Worm (Caenorhabditis elegans) whole organism, early embryonic: ENCODE measurements around the gene spig-9.

Experiments
- B0310.2 ChIP-seq: sonication (generic microtip); optimal IDR thresholded peaks from 2 replicates; lab custom pipeline; 2016; ENCODE audit warnings: mild to moderate bottlenecking, missing genetic modification characterization, missing compliant biosample characterization
- F13C5.2 ChIP-seq: sonication (generic microtip); optimal IDR thresholded peaks from 2 replicates; lab custom pipeline; 2017; ENCODE audit warnings: mild to moderate bottlenecking, missing genetic modification characterization, inconsistent platforms, missing compliant biosample characterization
- aly-1 ChIP-seq: sonication (generic microtip); optimal IDR thresholded peaks from 2 replicates; lab custom pipeline; 2016; ENCODE audit warnings: missing genetic modification characterization, missing compliant biosample characterization
- ama-1 ChIP-seq: fragments of 150-350 bp; optimal IDR thresholded peaks from 2 replicates; lab custom pipeline; 2014
- ceh-13 ChIP-seq: fragments of 200-800 bp; sonication (Bioruptor generic); optimal IDR thresholded peaks from 2 replicates; lab custom pipeline; 2018; ENCODE audit warnings: mild to moderate bottlenecking, missing genetic modification characterization, missing compliant biosample characterization
- ceh-36 ChIP-seq: sonication (generic microtip); optimal IDR thresholded peaks from 2 replicates; lab custom pipeline; 2016; ENCODE audit warnings: missing genetic modification characterization, inconsistent platforms, missing compliant biosample characterization
- ets-7 ChIP-seq: sonication (generic microtip); optimal IDR thresholded peaks from 2 replicates; lab custom pipeline; 2016; ENCODE audit warnings: missing genotype, missing genetic modification characterization, missing compliant biosample characterization
- flt-1 ChIP-seq: fragments of 200-800 bp; sonication (Bioruptor generic); IDR thresholded peaks from 2 replicates; pipeline ENCODE4 v1.3.6; 2022; ENCODE audit warnings: missing genetic modification characterization, missing compliant biosample characterization
- hmbx-1 ChIP-seq: sonication (generic microtip); optimal IDR thresholded peaks from 2 replicates; lab custom pipeline; 2016; ENCODE audit warnings: mild to moderate bottlenecking, missing genetic modification characterization, missing compliant biosample characterization
- hmg-4 ChIP-seq: fragments of 200-800 bp; sonication (Bioruptor generic); optimal IDR thresholded peaks from 2 replicates; lab custom pipeline; 2018; ENCODE audit warnings: mild to moderate bottlenecking, missing genetic modification characterization, missing compliant biosample characterization
- hnd-1 ChIP-seq: sonication (generic microtip); optimal IDR thresholded peaks from 2 replicates; lab custom pipeline; 2016; ENCODE audit warnings: missing genetic modification characterization, missing compliant biosample characterization
- pes-1 ChIP-seq: fragments of 200-800 bp; sonication (Bioruptor generic); IDR thresholded peaks from 2 replicates; pipeline ENCODE4 v1.3.6; 2022; ENCODE audit warnings: missing genetic modification reagents, missing genetic modification characterization, missing compliant biosample characterization
- scrt-1 ChIP-seq: fragments of 200-800 bp; sonication (Bioruptor generic); IDR thresholded peaks from 2 replicates; pipeline ENCODE4 v1.3.6; 2022; ENCODE audit warnings: missing genetic modification characterization, missing compliant biosample characterization
- sea-1 ChIP-seq: fragments of 200-800 bp; sonication (Bioruptor generic); conservative IDR thresholded peaks from 2 replicates; pipeline ENCODE4 v1.3.6; 2022; ENCODE audit warnings: missing genetic modification characterization, missing compliant biosample characterization
- tbx-11 ChIP-seq: fragments of 200-800 bp; sonication (Bioruptor generic); IDR thresholded peaks from 2 replicates; pipeline ENCODE4 v1.3.6; 2022; ENCODE audit warnings: missing genetic modification characterization, missing compliant biosample characterization
- tbx-37 ChIP-seq: fragments of 200-800 bp; sonication (Bioruptor generic); conservative IDR thresholded peaks from 2 replicates; pipeline ENCODE4 v1.3.6; 2022; ENCODE audit warnings: missing genetic modification reagents, missing genetic modification characterization, missing compliant biosample characterization
- tra-4 ChIP-seq: sonication (generic microtip); optimal IDR thresholded peaks from 2 replicates; lab custom pipeline; 2017; ENCODE audit warnings: missing genetic modification characterization, missing compliant biosample characterization

The spig-9 gene

DNA sequence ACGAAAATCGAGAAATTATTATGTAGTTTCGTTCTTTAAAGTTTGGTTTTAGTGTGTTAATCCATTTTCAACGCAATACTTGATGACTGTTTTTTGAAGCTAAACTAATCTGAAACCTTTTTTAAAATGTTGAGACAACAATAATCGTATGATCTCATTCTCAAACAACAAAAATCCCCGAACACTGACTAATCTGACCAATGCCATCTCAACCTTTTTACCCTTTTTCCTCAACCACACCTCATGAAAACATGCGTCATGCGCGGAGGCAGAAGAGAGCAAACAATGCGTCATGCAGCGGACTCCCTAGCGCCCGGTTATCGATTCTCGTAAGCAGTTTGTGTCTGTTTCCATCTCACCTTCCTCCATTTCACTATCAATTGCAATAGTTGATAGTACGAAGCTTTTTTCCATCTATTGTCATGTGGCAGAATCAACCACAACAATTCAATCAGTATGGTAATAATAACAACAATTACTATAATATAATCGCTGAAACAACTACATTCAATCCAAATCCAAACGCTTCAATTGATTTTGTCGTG lies 39.9 kb downstream of the spig-9 start, which contains the start of gene C50B8.4:
C50B8.4 (plus strand) TSS at position 299 of the 545 bp plus-strand sequence.
- TF ChIP-seq hmbx-1 (tag; lab: Kevin White, UChicago) (no peak), ceh-36 (tag; lab: Kevin White, UChicago) (no peak), flt-1 (no peak), ets-7 (tag; lab: Kevin White, UChicago) (no peak), hmg-4 (GFP tag; lab: Kevin White, UChicago) (no peak), tra-4 (tag; lab: Kevin White, UChicago) (no peak)

- TF ChIP-seq pes-1 (GFP tag; lab: Robert Waterston, UW) (no peak), hmbx-1 (tag; lab: Kevin White, UChicago) (no peak), hmg-4 (GFP tag; lab: Kevin White, UChicago) (no peak), tra-4 (tag; lab: Kevin White, UChicago) (no peak), ceh-36 (tag; lab: Kevin White, UChicago) (no peak), F13C5.2 (tag; lab: Kevin White, UChicago) (no peak), hnd-1 (tag; lab: Kevin White, UChicago) (no peak), sea-1 (GFP tag; lab: Robert Waterston, UW) (no peak), tbx-11 (no peak), tbx-37 (no peak), ets-7 (tag; lab: Kevin White, UChicago) (no peak), ama-1 (lab: Kevin White, UChicago) (no peak), B0310.2 (tag; lab: Kevin White, UChicago) (no peak)
These were observed 43.1 kb downstream of the spig-9 start, which contains the start of the genes nuaf-1 and bir-2 for ce11 chrV:13568533-13568932. TSS of gene nuaf-1 (minus strand) at chrV:13568630. TSS of gene bir-2 (plus strand) at chrV:13568850.

ce11 chrV:13566967-13567366 lies 44.7 kb downstream of the spig-9 start:
- TF ChIP-seq hnd-1 (tag; lab: Kevin White, UChicago) = no peak
- no peak for TF ChIP-seq ceh-36 (tag; lab: Kevin White, UChicago)
- no peak for TF ChIP-seq sea-1 (GFP tag; lab: Robert Waterston, UW)

ce11 chrV:13565781-13566180 lies 45.9 kb downstream of the spig-9 start, which contains the start of gene slrp-1:
TSS of gene slrp-1 (plus strand) at chrV:13565863.
- TF ChIP-seq tra-4 (tag; lab: Kevin White, UChicago) (no peak), sea-1 (GFP tag; lab: Robert Waterston, UW) (no peak), tbx-11 (no peak), ama-1 (lab: Kevin White, UChicago) (no peak), hmbx-1 (tag; lab: Kevin White, UChicago) (no peak), B0310.2 (tag; lab: Kevin White, UChicago) (no peak), pes-1 (GFP tag; lab: Robert Waterston, UW) (no peak), tbx-37 (no peak), scrt-1 (no peak), hnd-1 (tag; lab: Kevin White, UChicago) (no peak), hmg-4 (GFP tag; lab: Kevin White, UChicago) (no peak), ceh-13 (no peak)

- TF ChIP-seq ets-7 (tag; lab: Kevin White, UChicago) (no peak), hmg-4 (GFP tag; lab: Kevin White, UChicago) (no peak), ceh-13 (no peak), ceh-36 (tag; lab: Kevin White, UChicago) (no peak), pes-1 (GFP tag; lab: Robert Waterston, UW) (no peak), hmbx-1 (tag; lab: Kevin White, UChicago) (no peak), flt-1 (no peak), tbx-11 (no peak), F13C5.2 (tag; lab: Kevin White, UChicago) (no peak), B0310.2 (tag; lab: Kevin White, UChicago) (no peak), sea-1 (GFP tag; lab: Robert Waterston, UW) (no peak), tra-4 (tag; lab: Kevin White, UChicago) (no peak), ama-1 (lab: Kevin White, UChicago) (no peak), scrt-1 (no peak), tbx-37 (no peak), hnd-1 (tag; lab: Kevin White, UChicago) (no peak), aly-1 (no peak)
These were observed 46.5 kb downstream of the spig-9 start for ce11 chrV:13565197-13565596.

ce11 chrV:13563841-13564240 lies 47.8 kb downstream of the spig-9 start, which contains the start of gene grl-17:
TSS of gene grl-17 (minus strand) at chrV:13563941.
- TF ChIP-seq hmg-4 (GFP tag; lab: Kevin White, UChicago) (no peak), aly-1 (no peak), flt-1 (no peak), sea-1 (GFP tag; lab: Robert Waterston, UW) (no peak), tra-4 (tag; lab: Kevin White, UChicago) (no peak), ceh-36 (tag; lab: Kevin White, UChicago) (no peak), ama-1 (lab: Kevin White, UChicago) (no peak), hnd-1 (tag; lab: Kevin White, UChicago) (no peak), pes-1 (GFP tag; lab: Robert Waterston, UW) (no peak), B0310.2 (tag; lab: Kevin White, UChicago) (no peak), scrt-1 (no peak), tbx-11 (no peak), F13C5.2 (tag; lab: Kevin White, UChicago) (no peak), tbx-37 (no peak), hmbx-1 (tag; lab: Kevin White, UChicago) (no peak), ets-7 (tag; lab: Kevin White, UChicago) (no peak)

DNA sequence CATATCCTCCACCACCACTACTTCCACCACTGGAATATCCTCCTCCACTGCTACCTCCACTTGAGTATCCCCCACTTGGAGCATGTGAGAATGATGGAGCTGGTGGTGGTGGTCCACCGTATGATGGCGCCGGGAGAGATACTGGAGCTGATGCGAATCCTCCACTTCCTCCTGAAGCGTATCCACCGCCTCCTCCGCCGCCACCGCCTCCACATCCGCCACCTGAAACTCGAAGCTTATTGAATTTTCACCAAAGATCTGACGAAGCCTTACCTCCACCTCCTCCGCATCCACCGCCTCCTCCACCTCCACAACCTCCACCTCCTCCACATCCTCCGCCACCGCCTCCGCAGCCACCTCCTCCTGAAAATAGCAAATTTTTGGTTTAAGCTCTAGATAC lies 48.9 kb downstream of the spig-9 start:
- TF ChIP-seq tbx-37 (no peak), aly-1 (no peak), ceh-13 (no peak), B0310.2 (tag; lab: Kevin White, UChicago) (no peak), sea-1 (GFP tag; lab: Robert Waterston, UW) (no peak), tbx-11 (no peak), hmg-4 (GFP tag; lab: Kevin White, UChicago) (no peak), hmbx-1 (tag; lab: Kevin White, UChicago) (no peak), ama-1 (lab: Kevin White, UChicago) (no peak), hnd-1 (tag; lab: Kevin White, UChicago) (no peak), tra-4 (tag; lab: Kevin White, UChicago) (no peak), ets-7 (tag; lab: Kevin White, UChicago) (no peak), pes-1 (GFP tag; lab: Robert Waterston, UW) (no peak), ceh-36 (tag; lab: Kevin White, UChicago) (no peak), F13C5.2 (tag; lab: Kevin White, UChicago) (no peak), flt-1 (no peak)
